Fruit fly (Drosophila melanogaster) whole organism, embryonic: ENCODE results near the gene Sik2.

Experiments used
- Bgb ChIP-seq: fragments of 200-800 bp; sonication (Bioruptor generic); IDR thresholded peaks from 2 replicates; pipeline ENCODE4 v1.3.6; 2022; ENCODE audit warnings: missing biosample characterization, missing genetic modification characterization; ENCODE audit not compliant: partially characterized antibody
- Blimp-1 ChIP-seq: fragments of 200-800 bp; sonication (Bioruptor generic); optimal IDR thresholded peaks from 3 replicates; lab custom pipeline; 2018; ENCODE audit warnings: missing biosample characterization, missing genetic modification characterization, mild to moderate bottlenecking, moderate library complexity, missing genetic modification reagents
- BtbVII ChIP-seq: fragments of 200-800 bp; sonication (Bioruptor generic); optimal IDR thresholded peaks from 3 replicates; lab custom pipeline; 2017; ENCODE audit warnings: missing biosample characterization, mild to moderate bottlenecking, missing genetic modification characterization
- CG1024 ChIP-seq: fragments of 200-800 bp; sonication (Bioruptor generic); IDR thresholded peaks from 2 replicates; pipeline ENCODE4 v1.3.6; 2022; ENCODE audit warnings: missing biosample characterization, missing genetic modification characterization
- CG10321 ChIP-seq: fragments of 200-800 bp; sonication (Bioruptor generic); IDR thresholded peaks from 2 replicates; pipeline ENCODE4 v1.3.6; 2022; ENCODE audit warnings: missing biosample characterization, missing genetic modification characterization
- CG11085 ChIP-seq: fragments of 200-800 bp; sonication (Bioruptor generic); IDR thresholded peaks from 2 replicates; pipeline ENCODE4 v1.3.6; 2022; ENCODE audit warnings: missing biosample characterization, missing genetic modification characterization
- CG11456 ChIP-seq: fragments of 200-800 bp; sonication (Bioruptor generic); IDR thresholded peaks from 3 replicates; pipeline ENCODE4 v1.3.6; 2022; ENCODE audit warnings: missing biosample characterization, missing genetic modification characterization
- CG17802 ChIP-seq: fragments of 200-800 bp; sonication (Bioruptor generic); optimal IDR thresholded peaks from 2 replicates; lab custom pipeline; 2018; ENCODE audit warnings: missing biosample characterization, mild to moderate bottlenecking, missing genetic modification characterization, moderate library complexity
- CG17912 ChIP-seq: fragments of 200-800 bp; sonication (Bioruptor generic); optimal IDR thresholded peaks from 2 replicates; lab custom pipeline; 2018; ENCODE audit warnings: missing biosample characterization, mild to moderate bottlenecking, missing genetic modification characterization
- CG18764 ChIP-seq: fragments of 200-800 bp; sonication (Bioruptor generic); optimal IDR thresholded peaks from 3 replicates; lab custom pipeline; 2016; ENCODE audit warnings: missing biosample characterization, missing genetic modification characterization
- CG2202 ChIP-seq: fragments of 200-800 bp; sonication (Bioruptor generic); optimal IDR thresholded peaks from 2 replicates; lab custom pipeline; 2018; ENCODE audit warnings: missing biosample characterization, mild to moderate bottlenecking, missing genetic modification characterization
- CG30403 ChIP-seq: fragments of 200-800 bp; sonication (Bioruptor generic); optimal IDR thresholded peaks from 3 replicates; lab custom pipeline; 2016; ENCODE audit warnings: missing biosample characterization, missing genetic modification characterization
- CG3065 ChIP-seq: fragments of 200-800 bp; sonication (Bioruptor generic); optimal IDR thresholded peaks from 2 replicates; lab custom pipeline; 2016; ENCODE audit warnings: missing biosample characterization, missing genetic modification characterization
- CG31224 ChIP-seq: fragments of 200-800 bp; sonication (Bioruptor generic); IDR thresholded peaks from 2 replicates; pipeline ENCODE4 v1.3.6; 2022; ENCODE audit warnings: missing biosample characterization, missing genetic modification characterization
- CG31441 ChIP-seq: fragments of 200-800 bp; sonication (Bioruptor generic); IDR thresholded peaks from 2 replicates; pipeline ENCODE4 v1.3.6; 2022; ENCODE audit warnings: missing biosample characterization, missing genetic modification characterization
- CG34376 ChIP-seq: fragments of 200-800 bp; sonication (Bioruptor generic); optimal IDR thresholded peaks from 2 replicates; lab custom pipeline; 2018; ENCODE audit warnings: missing biosample characterization, mild to moderate bottlenecking, missing genetic modification characterization
- CG4404 ChIP-seq: fragments of 200-800 bp; sonication (Bioruptor generic); IDR thresholded peaks from 2 replicates; pipeline ENCODE4 v1.3.6; 2022; ENCODE audit warnings: missing biosample characterization, missing genetic modification characterization
- CG7987 ChIP-seq: fragments of 200-800 bp; sonication (Bioruptor generic); optimal IDR thresholded peaks from 2 replicates; lab custom pipeline; 2018; ENCODE audit warnings: missing biosample characterization, mild to moderate bottlenecking, missing genetic modification characterization, moderate library complexity
- CG9727 ChIP-seq: fragments of 200-800 bp; sonication (Bioruptor generic); optimal IDR thresholded peaks from 3 replicates; lab custom pipeline; 2017; ENCODE audit warnings: missing biosample characterization, mild to moderate bottlenecking, missing genetic modification characterization
- CG9876 ChIP-seq: fragments of 200-800 bp; sonication (Bioruptor generic); optimal IDR thresholded peaks from 2 replicates; lab custom pipeline; 2016; ENCODE audit warnings: missing biosample characterization, missing genetic modification characterization
- CHES-1-like ChIP-seq: fragments of 200-800 bp; sonication (Bioruptor generic); optimal IDR thresholded peaks from 2 replicates; lab custom pipeline; 2016; ENCODE audit warnings: missing biosample characterization, missing genetic modification characterization
- CoRest ChIP-seq: fragments of 200-800 bp; sonication (Bioruptor generic); optimal IDR thresholded peaks from 3 replicates; lab custom pipeline; 2018; ENCODE audit warnings: missing biosample characterization, mild to moderate bottlenecking, missing genetic modification characterization, moderate library complexity
- CrebB ChIP-seq: fragments of 200-800 bp; sonication (Bioruptor generic); optimal IDR thresholded peaks from 3 replicates; lab custom pipeline; 2018; ENCODE audit warnings: missing biosample characterization, mild to moderate bottlenecking, missing genetic modification characterization
- Deaf1 ChIP-seq: fragments of 200-800 bp; optimal IDR thresholded peaks from 3 replicates; lab custom pipeline; 2019; ENCODE audit warnings: missing biosample characterization, mild to moderate bottlenecking, missing genetic modification characterization, moderate library complexity
- Dip3 ChIP-seq: fragments of 200-800 bp; sonication (Bioruptor generic); optimal IDR thresholded peaks from 3 replicates; lab custom pipeline; 2016; ENCODE audit warnings: missing biosample characterization, missing genetic modification characterization
- Doc3 ChIP-seq: fragments of 200-800 bp; sonication (Bioruptor generic); IDR thresholded peaks from 3 replicates; pipeline ENCODE4 v1.3.6; 2022; ENCODE audit warnings: missing biosample characterization, missing genetic modification characterization; ENCODE audit not compliant: partially characterized antibody
- Dref ChIP-seq: fragments of 200-800 bp; sonication (Bioruptor generic); IDR thresholded peaks from 2 replicates; pipeline ENCODE4 v1.3.6; 2022; ENCODE audit warnings: missing biosample characterization, missing genetic modification characterization
- Gug ChIP-seq: fragments of 200-800 bp; sonication (Bioruptor generic); IDR thresholded peaks from 4 replicates; pipeline ENCODE4 v1.3.6; 2022; ENCODE audit warnings: missing biosample characterization, missing genetic modification characterization
- Hr39 ChIP-seq: fragments of >200 bp; optimal IDR thresholded peaks from 2 replicates; lab custom pipeline; 2017
- Hr78 ChIP-seq, 2 experiments: fragments of 200-800 bp in 1 of 2; fragments of >200 bp in 1 of 2; sonication (Bioruptor generic) in 1 of 2; optimal IDR thresholded peaks; 2 replicates each; lab custom pipeline; 2017 to 2019; ENCODE audit warnings: missing biosample characterization in 2 of 2, missing genetic modification characterization in 2 of 2, mild to moderate bottlenecking in 1 of 2, moderate library complexity in 1 of 2
- MBD-R2 ChIP-seq: fragments of 200-800 bp; sonication (Bioruptor generic); IDR thresholded peaks from 2 replicates; pipeline ENCODE4 v1.3.6; 2022; ENCODE audit warnings: missing biosample characterization, missing genetic modification characterization
- NK7.1 ChIP-seq: fragments of 200-800 bp; sonication (Bioruptor generic); optimal IDR thresholded peaks from 3 replicates; lab custom pipeline; 2016; ENCODE audit warnings: missing biosample characterization, missing genetic modification characterization
- Pdp1 ChIP-seq, 2 experiments: fragments of 200-800 bp; sonication (Bioruptor generic); optimal IDR thresholded peaks; 3 replicates each; lab custom pipeline; 2016; ENCODE audit warnings: missing biosample characterization in 2 of 2, missing genetic modification characterization in 2 of 2, mild to moderate bottlenecking in 1 of 2, moderate library complexity in 1 of 2
- ap ChIP-seq: fragments of 200-800 bp; sonication (Bioruptor generic); IDR thresholded peaks from 2 replicates; pipeline ENCODE4 v1.3.6; 2022; ENCODE audit warnings: missing biosample characterization, missing genetic modification characterization
- ara ChIP-seq: fragments of 200-800 bp; sonication (Bioruptor generic); IDR thresholded peaks from 2 replicates; pipeline ENCODE4 v1.3.6; 2022; ENCODE audit warnings: missing biosample characterization, missing genetic modification characterization
- bowl ChIP-seq: fragments of 200-800 bp; sonication (Bioruptor generic); IDR thresholded peaks from 2 replicates; pipeline ENCODE4 v1.3.6; 2022; ENCODE audit warnings: missing biosample characterization, missing genetic modification characterization
- caup ChIP-seq: fragments of 200-800 bp; sonication (Bioruptor generic); optimal IDR thresholded peaks from 3 replicates; lab custom pipeline; 2017; ENCODE audit warnings: missing biosample characterization, mild to moderate bottlenecking, missing genetic modification characterization, moderate library complexity; ENCODE audit not compliant: severe bottlenecking
- chn ChIP-seq: fragments of 200-800 bp; sonication (Bioruptor generic); optimal IDR thresholded peaks from 2 replicates; lab custom pipeline; 2016; ENCODE audit warnings: missing biosample characterization, missing genetic modification characterization
- fd64A ChIP-seq: fragments of 200-800 bp; sonication (Bioruptor generic); optimal IDR thresholded peaks from 3 replicates; lab custom pipeline; 2018; ENCODE audit warnings: missing biosample characterization, mild to moderate bottlenecking, missing genetic modification characterization
- gsb-n ChIP-seq: fragments of 200-800 bp; sonication (Bioruptor generic); optimal IDR thresholded peaks from 3 replicates; lab custom pipeline; 2018; ENCODE audit warnings: missing biosample characterization, mild to moderate bottlenecking, missing genetic modification characterization
- hth ChIP-seq: fragments of >200 bp; optimal IDR thresholded peaks from 2 replicates; lab custom pipeline; 2017; ENCODE audit warnings: inconsistent platforms
- kah ChIP-seq: fragments of 200-800 bp; sonication (Bioruptor generic); optimal IDR thresholded peaks from 2 replicates; lab custom pipeline; 2018; ENCODE audit warnings: missing biosample characterization, mild to moderate bottlenecking, missing genetic modification characterization
- pan ChIP-seq, 4 experiments: fragments of >200 bp in 3 of 4; fragments of 200-800 bp in 1 of 4; sonication (Bioruptor generic) in 1 of 4; optimal IDR thresholded peaks in 3 of 4; IDR thresholded peaks in 1 of 4; 2 replicates each; pipeline versions ENCODE4 v1.3.6 to Lab custom; 2017 to 2022; ENCODE audit warnings: missing biosample characterization in 2 of 4, missing genetic modification characterization in 2 of 4, mixed read lengths in 1 of 4
- peb ChIP-seq: fragments of 200-800 bp; sonication (Bioruptor generic); IDR thresholded peaks from 2 replicates; pipeline ENCODE4 v1.3.6; 2022; ENCODE audit warnings: missing biosample characterization, missing genetic modification characterization
- phol ChIP-seq: fragments of 200-800 bp; sonication (Bioruptor generic); optimal IDR thresholded peaks from 3 replicates; lab custom pipeline; 2018; ENCODE audit warnings: missing biosample characterization, mild to moderate bottlenecking, missing genetic modification characterization, moderate library complexity
- sens-2 ChIP-seq: fragments of 200-800 bp; sonication (Bioruptor generic); IDR thresholded peaks from 2 replicates; pipeline ENCODE4 v1.3.6; 2022; ENCODE audit warnings: missing biosample characterization, missing genetic modification characterization
- seq ChIP-seq: fragments of 200-800 bp; sonication (Bioruptor generic); IDR thresholded peaks from 2 replicates; pipeline ENCODE4 v1.3.6; 2022; ENCODE audit warnings: missing biosample characterization, missing genetic modification characterization
- slbo ChIP-seq: fragments of 200-800 bp; sonication (Bioruptor generic); IDR thresholded peaks from 2 replicates; pipeline ENCODE4 v1.3.6; 2022; ENCODE audit warnings: missing biosample characterization, missing genetic modification characterization
- sqz ChIP-seq: fragments of 200-800 bp; sonication (Bioruptor generic); optimal IDR thresholded peaks from 3 replicates; lab custom pipeline; 2018; ENCODE audit warnings: missing biosample characterization, mild to moderate bottlenecking, missing genetic modification characterization
- tio ChIP-seq: fragments of 200-800 bp; sonication (Bioruptor generic); optimal IDR thresholded peaks from 2 replicates; lab custom pipeline; 2017; ENCODE audit warnings: missing biosample characterization, missing genetic modification characterization, inconsistent platforms

The Sik2 gene

dm6 chrX:2083678-2084162 lies 22.0 kb upstream of the Sik2 start (continued):
- TF ChIP-seq CG34376 (GFP tag; lab: Kevin White, UChicago) (no peak), NK7.1 (GFP tag; lab: Kevin White, UChicago) (peak; percentile 77), CG18764 (GFP tag; lab: Kevin White, UChicago) (peak; percentile 72), fd64A (GFP tag; lab: Kevin White, UChicago) (peak; percentile 61), hth (lab: Kevin White, UChicago) (no peak), Hr78 (GFP tag; optimal IDR thresholded peaks at IDR 0.05; lab: Kevin White, UChicago) (peak in 1 of 2 experiments; percentile 98), CG17802 (peak; percentile 43), caup (peak; percentile 65), Bgb (GFP tag; lab: Robert Waterston, UW) (no peak), bowl (GFP tag; lab: Robert Waterston, UW) (peak; percentile 64), CG1024 (peak; percentile 42; the same call in 1 of the 2 replicates), CG11456 (GFP tag; lab: Robert Waterston, UW) (peak; percentile 83), CG7987 (peak; percentile 49), CG2202 (tag; lab: Kevin White, UChicago) (peak; percentile 71), Deaf1 (tag; lab: Kevin White, UChicago) (peak; percentile 44), Dip3 (GFP tag; lab: Kevin White, UChicago) (peak; percentile 60), CHES-1-like (GFP tag; lab: Kevin White, UChicago) (peak; percentile 81), sqz (peak; percentile 17), CG31224 (GFP tag; lab: Robert Waterston, UW) (peak; percentile 63; the same call in 1 of the 2 replicates), MBD-R2 (GFP tag; lab: Robert Waterston, UW) (peak; percentile 41; the same call in 1 of the 2 replicates), CG10321 (GFP tag; lab: Robert Waterston, UW) (peak; percentile 34; the same call in 1 of the 2 replicates), seq (GFP tag; lab: Robert Waterston, UW) (peak; percentile 92), peb (GFP tag; lab: Robert Waterston, UW) (peak; percentile 84), sens-2 (peak; percentile 69), CG9727 (GFP tag; lab: Kevin White, UChicago) (peak; percentile 77), CG4404 (GFP tag; lab: Robert Waterston, UW) (peak; percentile 67), CG31441 (peak; percentile 78), ap (peak; percentile 82), Gug (GFP tag; lab: Robert Waterston, UW) (peak; percentile 84), CG3065 (GFP tag; lab: Kevin White, UChicago) (peak; percentile 62), chn (GFP tag; lab: Kevin White, UChicago) (peak; percentile 89), gsb-n (tag; lab: Kevin White, UChicago) (peak; percentile 85), CoRest (tag; lab: Kevin White, UChicago) (peak; percentile 78), Pdp1 (GFP tag; optimal IDR thresholded peaks at IDR 0.05; lab: Kevin White, UChicago) (peak; percentile 76 to 96), slbo (peak; percentile 82), CrebB (tag; lab: Kevin White, UChicago) (peak; percentile 73), kah (GFP tag; lab: Kevin White, UChicago) (peak; percentile 61), CG9876 (GFP tag; lab: Kevin White, UChicago) (peak; percentile 76), Blimp-1 (GFP tag; lab: Kevin White, UChicago) (peak; percentile 84), Hr39 (lab: Kevin White, UChicago) (no peak), CG17912 (GFP tag; lab: Kevin White, UChicago) (no peak), BtbVII (peak; percentile 55), pan (optimal IDR thresholded peaks at IDR 0.05; lab: Kevin White, UChicago) (peak in 1 of 2 experiments; percentile 63), pan (GFP tag; optimal IDR thresholded peaks at IDR 0.05 in 1 of 2, IDR thresholded peaks at IDR 0.05 in 1 of 2) (peak; percentile 53 to 90), ara (GFP tag; lab: Robert Waterston, UW) (peak; percentile 84), Dref (no peak), Doc3 (GFP tag; lab: Robert Waterston, UW) (no peak), phol (peak; percentile 69), CG30403 (GFP tag; lab: Kevin White, UChicago) (peak; percentile 77), tio (GFP tag; lab: Kevin White, UChicago) (peak; percentile 49), CG11085 (GFP tag; lab: Robert Waterston, UW) (peak; percentile 50; the same call in 1 of the 2 replicates)
